Worm (Caenorhabditis elegans): ENCODE data around the gene F21D5.9.

The F21D5.9 gene

DNA sequence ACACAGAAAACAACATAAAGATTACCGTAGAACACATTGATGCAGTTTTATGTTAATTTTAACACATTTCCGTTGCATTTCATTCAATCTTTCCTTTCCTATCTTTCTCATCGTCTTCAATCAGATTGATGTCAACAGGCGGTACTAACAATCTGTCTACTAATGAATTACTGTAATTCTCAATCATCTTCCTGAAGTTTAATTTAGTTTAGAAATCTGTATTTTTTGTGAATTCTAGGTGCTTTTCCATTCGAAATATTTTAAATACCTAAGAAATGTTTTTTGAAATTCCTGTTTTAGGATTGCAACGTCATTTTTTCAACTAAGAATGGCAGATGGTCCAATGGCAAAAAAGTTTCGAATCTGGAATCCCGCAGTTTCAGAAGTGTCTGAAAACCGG, at the start of gene F21D5.9:
F21D5.9 (plus strand) TSS at position 301 of the 400 bp plus-strand sequence.
- no peak for TF ChIP-seq gmeb-2 (tag; optimal IDR thresholded peaks at IDR 0.05)
- TF ChIP-seq tbx-7 (tag; optimal IDR thresholded peaks at IDR 0.05) = no peak
- TF ChIP-seq fax-1 (tag; optimal IDR thresholded peaks at IDR 0.05) = no peak
- TF ChIP-seq pha-2 (tag; optimal IDR thresholded peaks at IDR 0.05) = no peak
- TF ChIP-seq F13H6.1 (tag; optimal IDR thresholded peaks at IDR 0.05) = no peak
- TF ChIP-seq ceh-24 (tag; optimal IDR thresholded peaks at IDR 0.05) = no peak
- TF ChIP-seq T23F11.4 (GFP tag; optimal IDR thresholded peaks at IDR 0.05) = no peak
- TF ChIP-seq madf-2 (tag; optimal IDR thresholded peaks at IDR 0.05) = no peak
- no peak for TF ChIP-seq pha-4 (tag; optimal IDR thresholded peaks at IDR 0.05)
- no peak for TF ChIP-seq fkh-6 (tag; optimal IDR thresholded peaks at IDR 0.05)
- no peak for TF ChIP-seq ceh-9 (tag; optimal IDR thresholded peaks at IDR 0.05)
- TF ChIP-seq rnt-1 (tag; optimal IDR thresholded peaks at IDR 0.05) = no peak
- TF ChIP-seq C08G9.2 (tag; optimal IDR thresholded peaks at IDR 0.05) = no peak
- no peak for TF ChIP-seq dmd-4 (tag; optimal IDR thresholded peaks at IDR 0.05; ENCODE audit: borderline replicate concordance)
- no peak for TF ChIP-seq hlh-30 (tag; optimal IDR thresholded peaks at IDR 0.05; ENCODE audit: insufficient read depth)
- TF ChIP-seq zip-5 (tag; optimal IDR thresholded peaks at IDR 0.05) = no peak
- no peak for TF ChIP-seq ceh-14 (tag; optimal IDR thresholded peaks at IDR 0.05)
- TF ChIP-seq unc-42 (tag; optimal IDR thresholded peaks at IDR 0.05) = no peak
- TF ChIP-seq K09A11.1 (tag; optimal IDR thresholded peaks at IDR 0.05; ENCODE audit: insufficient read depth) = no peak
- TF ChIP-seq nhr-11 (tag; optimal IDR thresholded peaks at IDR 0.05) = no peak

DNA sequence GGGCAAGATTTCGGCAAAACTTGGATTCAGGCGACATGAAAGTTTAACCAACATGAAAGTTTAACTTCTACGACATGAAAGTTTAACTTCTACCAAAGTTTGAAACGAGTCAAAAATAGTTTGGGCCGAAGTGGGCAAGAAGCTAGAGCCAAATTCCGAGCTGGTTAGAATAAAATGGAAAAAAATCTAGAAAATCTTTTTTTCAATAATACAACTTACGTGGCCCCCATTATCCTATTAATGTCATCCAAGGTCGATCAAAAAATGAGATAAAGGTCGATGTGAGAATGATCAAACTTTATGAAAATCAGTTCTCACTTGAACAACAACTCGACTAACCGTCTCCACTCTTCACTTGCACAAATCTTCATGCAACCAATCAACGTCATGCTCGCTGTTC, 46.5 kb upstream of the F21D5.9 start, which contains the start of gene F08B4.8:
F08B4.8 (plus strand) TSS at position 301 of the 400 bp plus-strand sequence.
- TF ChIP-seq pros-1 (tag; optimal IDR thresholded peaks at IDR 0.05) (no peak), nhr-11 (tag; optimal IDR thresholded peaks at IDR 0.05) (no peak), ztf-16 (tag; optimal IDR thresholded peaks at IDR 0.05) (no peak), dmd-4 (tag; optimal IDR thresholded peaks at IDR 0.05; ENCODE audit: borderline replicate concordance) (no peak), unc-42 (tag; optimal IDR thresholded peaks at IDR 0.05) (no peak), C08G9.2 (tag; optimal IDR thresholded peaks at IDR 0.05) (no peak), syd-9 (tag; optimal IDR thresholded peaks at IDR 0.05) (no peak), madf-2 (tag; optimal IDR thresholded peaks at IDR 0.05) (no peak), ets-4 (tag; optimal IDR thresholded peaks at IDR 0.05) (no peak), sdc-2 (tag; optimal IDR thresholded peaks at IDR 0.05) (no peak), ceh-48 (tag; optimal IDR thresholded peaks at IDR 0.05) (no peak), ceh-9 (tag; optimal IDR thresholded peaks at IDR 0.05) (no peak), Y22D7AL.16 (tag; optimal IDR thresholded peaks at IDR 0.05) (no peak), ceh-31 (tag; optimal IDR thresholded peaks at IDR 0.05) (no peak), pat-9 (tag; optimal IDR thresholded peaks at IDR 0.05) (no peak), C38D4.7 (GFP tag; optimal IDR thresholded peaks at IDR 0.05) (no peak), ceh-24 (tag; optimal IDR thresholded peaks at IDR 0.05) (no peak)

DNA sequence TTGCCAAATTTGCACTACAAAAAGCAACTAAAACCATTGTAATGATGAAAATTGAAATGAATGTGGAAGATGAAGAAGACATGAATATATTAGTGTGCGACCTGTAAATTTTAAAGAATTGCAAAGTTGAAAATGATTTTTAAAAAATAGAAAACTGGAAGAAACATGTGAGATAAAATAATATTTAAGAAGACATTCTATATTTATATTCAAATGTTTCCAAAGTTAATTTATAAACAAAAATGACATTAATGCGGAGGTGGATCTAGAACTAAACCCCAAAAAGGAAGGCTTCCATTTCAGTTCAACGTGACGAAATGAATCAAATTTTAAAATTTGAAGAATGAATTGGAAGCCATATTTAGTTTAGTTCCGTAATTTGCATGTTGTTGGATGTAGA, 44.6 kb upstream of the F21D5.9 start, which contains the start of gene nlp-60:
nlp-60 (minus strand) TSS at position 101 of the 400 bp plus-strand sequence.
- no peak for TF ChIP-seq sox-4 (tag; optimal IDR thresholded peaks at IDR 0.05)

- TF ChIP-seq lin-11 (tag; optimal IDR thresholded peaks at IDR 0.05) (no peak), ceh-9 (tag; optimal IDR thresholded peaks at IDR 0.05) (no peak), npax-4 (tag; optimal IDR thresholded peaks at IDR 0.05) (no peak), dve-1 (tag; optimal IDR thresholded peaks at IDR 0.05) (no peak), C38D4.7 (GFP tag; optimal IDR thresholded peaks at IDR 0.05) (no peak), zip-5 (tag; optimal IDR thresholded peaks at IDR 0.05) (no peak), hlh-30 (tag; optimal IDR thresholded peaks at IDR 0.05; ENCODE audit: insufficient read depth) (no peak), ceh-24 (tag; optimal IDR thresholded peaks at IDR 0.05) (no peak), elt-2 (tag; optimal IDR thresholded peaks at IDR 0.05) (no peak), nfya-1 (tag; optimal IDR thresholded peaks at IDR 0.05) (no peak), pag-3 (tag; optimal IDR thresholded peaks at IDR 0.05; ENCODE audit: borderline replicate concordance) (no peak), syd-9 (tag; optimal IDR thresholded peaks at IDR 0.05) (no peak), nhr-11 (tag; optimal IDR thresholded peaks at IDR 0.05) (no peak), ama-1 (optimal IDR thresholded peaks at IDR 0.05) (no peak), Y22D7AL.16 (tag; optimal IDR thresholded peaks at IDR 0.05) (no peak), dmd-4 (tag; optimal IDR thresholded peaks at IDR 0.05; ENCODE audit: borderline replicate concordance) (no peak), K09A11.1 (tag; optimal IDR thresholded peaks at IDR 0.05; ENCODE audit: insufficient read depth) (no peak), gmeb-2 (tag; optimal IDR thresholded peaks at IDR 0.05) (no peak), ref-2 (tag; optimal IDR thresholded peaks at IDR 0.05) (no peak)
Measured at ce11 chrIV:8686510-8686909, 37.3 kb upstream of the F21D5.9 start, which contains the start of gene pole-2. Gene pole-2, minus strand, starts transcription at chrIV:8686610.
